Fruit fly (Drosophila melanogaster): ENCODE measurements around the gene CG4238.

DNA sequence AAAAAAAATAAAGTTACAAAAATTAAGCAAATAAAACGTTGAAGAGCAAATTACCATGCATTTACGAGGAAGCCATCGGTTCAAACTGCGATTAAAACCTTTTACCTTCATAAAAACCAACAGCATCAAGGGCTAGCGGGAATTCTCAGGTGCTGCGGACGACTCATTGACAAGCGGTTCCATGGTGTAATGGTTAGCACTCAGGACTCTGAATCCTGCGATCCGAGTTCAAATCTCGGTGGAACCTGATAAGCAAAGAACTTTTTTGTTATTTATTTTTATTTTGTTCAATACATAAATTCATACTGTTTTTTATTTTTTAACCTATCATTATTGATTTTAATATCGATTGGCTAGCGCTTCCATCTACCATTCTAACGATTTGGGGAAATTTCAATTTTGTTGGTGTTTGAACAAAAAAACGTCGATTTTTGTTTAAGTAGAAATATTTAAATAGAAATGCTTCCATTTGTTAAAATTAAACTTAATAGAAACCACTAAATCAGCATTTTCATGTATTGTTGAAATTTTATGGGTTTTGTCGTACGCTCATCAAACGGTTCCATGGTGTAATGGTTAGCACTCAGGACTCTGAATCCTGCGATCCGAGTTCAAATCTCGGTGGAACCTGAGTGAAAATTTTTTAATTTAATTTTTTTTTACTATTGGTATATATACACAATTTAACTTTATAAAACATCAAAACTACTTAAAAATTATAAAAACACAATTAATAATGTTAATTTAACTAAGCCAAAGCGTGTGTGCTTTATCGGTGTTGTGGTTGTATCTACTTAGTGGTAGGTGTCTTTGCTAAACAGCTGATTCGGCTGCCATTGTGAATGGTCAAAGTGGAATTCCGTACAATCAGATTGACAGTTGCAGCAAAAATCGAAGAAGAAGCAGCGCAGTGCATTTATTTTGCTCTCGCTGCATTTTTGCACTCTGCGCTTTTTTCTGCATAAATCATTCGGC lies at the start of gene CG4238:
- TF ChIP-seq CG11617 (GFP tag; optimal IDR thresholded peaks at IDR 0.05): no peak
- TF ChIP-seq kay (GFP tag; ENCODE audit: borderline replicate concordance): peak; percentile 68
- no peak for TF ChIP-seq pad (GFP tag; optimal IDR thresholded peaks at IDR 0.05)
- TF ChIP-seq CG7101 (tag; optimal IDR thresholded peaks at IDR 0.05): no peak
- TF ChIP-seq tj (GFP tag; optimal IDR thresholded peaks at IDR 0.05): peak; percentile 99
- TF ChIP-seq toe (GFP tag; optimal IDR thresholded peaks at IDR 0.05): no peak
